Worm (Caenorhabditis elegans) whole organism, L4 larva: ENCODE results near the gene vnut-1.

Experiments used
- D1046.2 ChIP-seq: fragments of 200-800 bp; sonication (Bioruptor generic); IDR thresholded peaks from 2 replicates; pipeline ENCODE4 v1.3.6; 2022; ENCODE audit warnings: missing genetic modification characterization, missing compliant biosample characterization
- F26F4.8 ChIP-seq: fragments of 200-800 bp; sonication (Bioruptor generic); conservative IDR thresholded peaks from 2 replicates; pipeline ENCODE4 v1.3.6; 2022; ENCODE audit warnings: missing genetic modification characterization, missing compliant biosample characterization
- R02D3.7 ChIP-seq: fragments of 150-350 bp; sonication (generic microtip); optimal IDR thresholded peaks from 3 replicates; lab custom pipeline; 2014; ENCODE audit warnings: missing biosample characterization, missing genetic modification characterization
- Y105C5A.15 ChIP-seq: fragments of 200-800 bp; sonication (Bioruptor generic); IDR thresholded peaks from 2 replicates; pipeline ENCODE4 v1.3.6; 2022; ENCODE audit warnings: missing genetic modification characterization, missing compliant biosample characterization
- Y5F2A.4 ChIP-seq: fragments of 200-800 bp; sonication (Bioruptor generic); optimal IDR thresholded peaks from 2 replicates; lab custom pipeline; 2018; ENCODE audit warnings: mild to moderate bottlenecking, missing genetic modification characterization, missing compliant biosample characterization
- aly-2 ChIP-seq: sonication (generic microtip); optimal IDR thresholded peaks from 2 replicates; lab custom pipeline; 2018; ENCODE audit warnings: missing biosample characterization, missing genetic modification characterization
- ama-1 ChIP-seq: fragments of 150-350 bp; optimal IDR thresholded peaks from 2 replicates; lab custom pipeline; 2014; ENCODE audit warnings: inconsistent platforms, mixed read lengths
- attf-4 ChIP-seq: sonication (generic microtip); optimal IDR thresholded peaks from 3 replicates; lab custom pipeline; 2017; ENCODE audit warnings: missing biosample characterization, missing genetic modification characterization
- ceh-20 ChIP-seq: fragments of 200-800 bp; sonication (Bioruptor generic); IDR thresholded peaks from 2 replicates; pipeline ENCODE4 v1.3.6; 2022; ENCODE audit warnings: missing genetic modification reagents, missing genetic modification characterization, missing compliant biosample characterization
- ceh-32 ChIP-seq: sonication (generic microtip); optimal IDR thresholded peaks from 2 replicates; lab custom pipeline; 2016; ENCODE audit warnings: mild to moderate bottlenecking, missing genetic modification characterization, missing compliant biosample characterization; ENCODE audit not compliant: poor library complexity
- ceh-82 ChIP-seq: sonication (generic microtip); optimal IDR thresholded peaks from 2 replicates; lab custom pipeline; 2017; ENCODE audit warnings: missing biosample characterization, missing genetic modification characterization
- ctbp-1 ChIP-seq: fragments of 200-800 bp; sonication (Bioruptor generic); IDR thresholded peaks from 2 replicates; pipeline ENCODE4 v1.3.6; 2022; ENCODE audit warnings: missing genetic modification reagents, missing genetic modification characterization, missing compliant biosample characterization
- dmd-9 ChIP-seq: fragments of 200-800 bp; sonication (Bioruptor generic); IDR thresholded peaks from 2 replicates; pipeline ENCODE4 v1.3.6; 2022; ENCODE audit warnings: missing genetic modification reagents, missing genetic modification characterization, missing compliant biosample characterization
- dve-1 ChIP-seq: sonication (generic microtip); optimal IDR thresholded peaks from 2 replicates; lab custom pipeline; 2017; ENCODE audit warnings: antibody characterized with exemption, mild to moderate bottlenecking, missing genetic modification characterization, missing compliant biosample characterization; ENCODE audit not compliant: insufficient read depth
- egl-27 ChIP-seq: sonication (generic microtip); optimal IDR thresholded peaks from 3 replicates; lab custom pipeline; 2017; ENCODE audit warnings: missing biosample characterization, missing genetic modification reagents, missing genetic modification characterization
- hmg-1.1 ChIP-seq: fragments of 200-800 bp; sonication (Bioruptor generic); IDR thresholded peaks from 2 replicates; pipeline ENCODE4 v1.3.6; 2022; ENCODE audit warnings: missing genetic modification reagents, missing genetic modification characterization, missing compliant biosample characterization
- lim-7 ChIP-seq: fragments of 200-800 bp; sonication (Bioruptor generic); IDR thresholded peaks from 2 replicates; pipeline ENCODE4 v1.3.6; 2022; ENCODE audit warnings: missing genetic modification characterization, missing compliant biosample characterization
- lin-1 ChIP-seq: fragments of 200-800 bp; sonication (Bioruptor generic); IDR thresholded peaks from 2 replicates; pipeline ENCODE4 v1.3.6; 2022; ENCODE audit warnings: missing genetic modification reagents, missing genetic modification characterization, missing compliant biosample characterization
- lin-38 ChIP-seq: fragments of 200-800 bp; sonication (Bioruptor generic); IDR thresholded peaks from 2 replicates; pipeline ENCODE4 v1.3.6; 2022; ENCODE audit warnings: missing genetic modification reagents, missing genetic modification characterization, missing compliant biosample characterization
- lsy-2 ChIP-seq, 2 experiments: fragments of 150-350 bp in 1 of 2; sonication (generic microtip) in 1 of 2; optimal IDR thresholded peaks; 2 replicates each; lab custom pipeline; 2014 to 2017; ENCODE audit warnings: missing biosample characterization in 2 of 2, missing genetic modification characterization in 2 of 2
- mep-1 ChIP-seq: fragments of 150-350 bp; sonication (generic microtip); optimal IDR thresholded peaks from 3 replicates; lab custom pipeline; 2014; ENCODE audit warnings: missing biosample characterization, missing genetic modification characterization
- mes-2 ChIP-seq: sonication (generic microtip); optimal IDR thresholded peaks from 2 replicates; lab custom pipeline; 2016; ENCODE audit warnings: missing genotype, mild to moderate bottlenecking, missing genetic modification characterization, missing compliant biosample characterization; ENCODE audit not compliant: poor library complexity, severe bottlenecking
- nhr-111 ChIP-seq: fragments of 200-800 bp; sonication (Bioruptor generic); optimal IDR thresholded peaks from 2 replicates; lab custom pipeline; 2018; ENCODE audit warnings: mild to moderate bottlenecking, missing genetic modification characterization, missing compliant biosample characterization
- nhr-237 ChIP-seq: sonication (generic microtip); optimal IDR thresholded peaks from 2 replicates; lab custom pipeline; 2017; ENCODE audit warnings: missing biosample characterization, missing genetic modification characterization
- nhr-25 ChIP-seq: sonication (generic microtip); optimal IDR thresholded peaks from 2 replicates; lab custom pipeline; 2017; ENCODE audit warnings: missing genetic modification characterization, mild to moderate bottlenecking, missing compliant biosample characterization, antibody characterized with exemption, moderate library complexity, borderline replicate concordance; ENCODE audit not compliant: insufficient read depth
- nhr-28 ChIP-seq: fragments of 150-350 bp; optimal IDR thresholded peaks from 2 replicates; lab custom pipeline; 2014; ENCODE audit warnings: missing biosample characterization, missing genetic modification characterization
- nhr-48 ChIP-seq: sonication (generic microtip); optimal IDR thresholded peaks from 2 replicates; lab custom pipeline; 2016; ENCODE audit warnings: mild to moderate bottlenecking, missing genetic modification characterization, missing compliant biosample characterization
- nhr-6 ChIP-seq: fragments of 150-350 bp; optimal IDR thresholded peaks from 2 replicates; lab custom pipeline; 2014; ENCODE audit warnings: missing biosample characterization, missing genetic modification characterization
- nhr-77 ChIP-seq: fragments of 150-350 bp; optimal IDR thresholded peaks from 2 replicates; lab custom pipeline; 2014; ENCODE audit warnings: missing biosample characterization, missing genetic modification characterization
- pqm-1 ChIP-seq: sonication (generic microtip); optimal IDR thresholded peaks from 2 replicates; lab custom pipeline; 2017; ENCODE audit warnings: missing biosample characterization, missing genetic modification characterization
- rbr-2 ChIP-seq: sonication (generic microtip); optimal IDR thresholded peaks from 2 replicates; lab custom pipeline; 2016; ENCODE audit warnings: missing genotype, missing genetic modification characterization, missing compliant biosample characterization
- sdz-12 ChIP-seq: fragments of 200-800 bp; sonication (Bioruptor generic); optimal IDR thresholded peaks from 2 replicates; lab custom pipeline; 2018; ENCODE audit warnings: mild to moderate bottlenecking, missing genetic modification characterization, missing compliant biosample characterization
- snpc-1.2 ChIP-seq: fragments of 200-800 bp; sonication (Bioruptor generic); IDR thresholded peaks from 2 replicates; pipeline ENCODE4 v1.3.6; 2022; ENCODE audit warnings: missing genetic modification reagents, missing genetic modification characterization, missing compliant biosample characterization
- snpc-4 ChIP-seq: fragments of 150-350 bp; optimal IDR thresholded peaks from 2 replicates; lab custom pipeline; 2014; ENCODE audit warnings: missing biosample characterization, missing genetic modification characterization
- spr-1 ChIP-seq: sonication (generic microtip); optimal IDR thresholded peaks from 2 replicates; lab custom pipeline; 2016; ENCODE audit warnings: mild to moderate bottlenecking, missing genetic modification characterization, missing compliant biosample characterization
- spr-3 ChIP-seq: fragments of 200-800 bp; sonication (Bioruptor generic); optimal IDR thresholded peaks from 2 replicates; lab custom pipeline; 2018; ENCODE audit warnings: mild to moderate bottlenecking, missing genetic modification characterization, missing compliant biosample characterization
- tra-1 ChIP-seq: fragments of 200-800 bp; sonication (Bioruptor generic); IDR thresholded peaks from 2 replicates; pipeline ENCODE4 v1.3.6; 2022; ENCODE audit warnings: missing genetic modification reagents, missing genetic modification characterization, missing compliant biosample characterization
- unc-130 ChIP-seq: sonication (generic microtip); optimal IDR thresholded peaks from 2 replicates; lab custom pipeline; 2016; ENCODE audit warnings: missing genetic modification reagents, missing genetic modification characterization, missing compliant biosample characterization
- ztf-11 ChIP-seq: fragments of 150-350 bp; optimal IDR thresholded peaks from 2 replicates; lab custom pipeline; 2014; ENCODE audit warnings: missing biosample characterization, missing genetic modification characterization

The vnut-1 gene

DNA sequence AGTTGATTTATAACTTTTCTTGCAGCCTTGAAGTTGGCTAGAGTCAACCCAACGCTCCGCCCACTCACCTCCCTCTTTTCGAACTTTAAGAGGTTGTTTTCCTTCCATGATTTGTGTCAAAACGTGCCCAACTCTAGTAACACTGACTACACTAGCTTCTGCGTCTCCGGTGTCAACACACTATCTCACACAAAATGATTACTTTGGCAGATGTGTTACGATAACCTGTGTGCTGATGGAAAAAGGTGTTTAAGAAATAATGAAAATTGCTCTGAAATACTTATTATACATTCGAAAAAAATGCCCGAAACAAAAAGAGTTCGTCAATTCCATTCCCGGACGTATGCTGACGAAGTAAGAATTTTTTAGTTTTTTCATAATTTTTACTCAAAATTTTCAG, 13.4 kb downstream of the vnut-1 start, which contains the start of gene K10H10.6:
Gene K10H10.6 (plus strand): TSS at position 301 of the 400 bp plus-strand sequence.
- no peak for TF ChIP-seq ama-1 (lab: Kevin White, UChicago)
- no peak for TF ChIP-seq lim-7 (GFP tag; lab: Robert Waterston, UW)
- TF ChIP-seq lin-1 (GFP tag; lab: Robert Waterston, UW): no peak
- TF ChIP-seq nhr-25 (tag; lab: Kevin White, UChicago): no peak

DNA sequence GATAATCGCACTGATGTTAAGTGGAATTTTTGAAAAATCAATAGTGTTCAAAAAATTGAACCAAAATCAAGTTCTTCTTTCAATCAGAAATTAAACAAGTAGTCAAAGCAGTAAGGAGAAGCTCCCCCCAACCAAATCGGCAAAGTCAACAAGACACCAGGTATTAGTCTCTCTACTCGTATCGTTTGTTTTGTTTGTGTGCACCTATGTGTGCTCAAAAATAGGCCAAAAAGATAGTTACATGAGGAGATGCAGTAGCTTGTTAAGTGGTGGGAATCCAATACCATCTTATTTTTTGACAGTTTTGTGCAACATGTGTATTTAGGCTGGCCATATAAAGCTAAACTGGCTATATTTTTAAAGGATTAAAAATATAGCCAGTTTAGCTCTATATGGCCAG, 16.6 kb downstream of the vnut-1 start, which contains the start of gene K10H10.12:
Gene K10H10.12 (minus strand): TSS at position 101 of the 400 bp plus-strand sequence.
- TF ChIP-seq aly-2 (tag; lab: Kevin White, UChicago) (no peak), tra-1 (GFP tag; lab: Robert Waterston, UW) (no peak), hmg-1.1 (no peak), snpc-1.2 (no peak), nhr-111 (no peak), R02D3.7 (no peak), nhr-77 (tag; lab: Kevin White, UChicago) (no peak), mep-1 (tag; lab: Kevin White, UChicago) (no peak), egl-27 (no peak), rbr-2 (no peak), lin-38 (GFP tag; lab: Robert Waterston, UW) (no peak)

DNA sequence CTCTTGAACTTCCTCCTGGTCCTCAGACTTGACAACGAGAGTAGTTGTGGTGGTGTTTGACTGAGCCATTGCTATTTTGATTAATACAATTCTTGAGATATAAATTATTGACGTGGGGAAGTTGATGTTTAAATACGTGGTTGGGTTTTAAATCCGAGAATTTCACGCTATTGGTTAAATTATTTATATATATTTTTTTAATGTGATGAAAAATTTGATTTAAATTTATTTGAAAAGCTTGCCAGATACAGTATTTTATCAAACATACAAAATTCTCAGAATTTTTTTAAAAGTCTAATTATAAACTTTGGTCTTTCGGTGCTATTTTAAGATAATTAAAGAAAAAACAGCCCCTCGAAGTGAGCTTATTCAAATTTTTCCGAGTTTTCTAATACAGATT, 18.0 kb downstream of the vnut-1 start, which contains the start of the genes K10H10.7 and K10H10.10:
Gene K10H10.7 (minus strand): TSS at position 101 of the 400 bp plus-strand sequence.
Gene K10H10.10 (plus strand): TSS at position 204 of the 400 bp plus-strand sequence.
- TF ChIP-seq ceh-32 (tag; lab: Kevin White, UChicago) (no peak), nhr-111 (no peak), ctbp-1 (GFP tag; lab: Robert Waterston, UW) (no peak), spr-3 (no peak), nhr-28 (tag; lab: Kevin White, UChicago) (no peak), nhr-6 (no peak), ceh-20 (GFP tag; lab: Robert Waterston, UW) (no peak), attf-4 (tag; lab: Kevin White, UChicago) (no peak), nhr-25 (tag; lab: Kevin White, UChicago) (no peak), dmd-9 (GFP tag; lab: Robert Waterston, UW) (no peak), nhr-48 (no peak), unc-130 (GFP tag; lab: Kevin White, UChicago) (no peak), ztf-11 (tag; lab: Kevin White, UChicago) (no peak), lsy-2 (tag; optimal IDR thresholded peaks at IDR 0.05; lab: Kevin White, UChicago) (no peak), ceh-82 (tag; lab: Kevin White, UChicago) (no peak), nhr-237 (tag; lab: Kevin White, UChicago) (no peak), F26F4.8 (no peak)

DNA sequence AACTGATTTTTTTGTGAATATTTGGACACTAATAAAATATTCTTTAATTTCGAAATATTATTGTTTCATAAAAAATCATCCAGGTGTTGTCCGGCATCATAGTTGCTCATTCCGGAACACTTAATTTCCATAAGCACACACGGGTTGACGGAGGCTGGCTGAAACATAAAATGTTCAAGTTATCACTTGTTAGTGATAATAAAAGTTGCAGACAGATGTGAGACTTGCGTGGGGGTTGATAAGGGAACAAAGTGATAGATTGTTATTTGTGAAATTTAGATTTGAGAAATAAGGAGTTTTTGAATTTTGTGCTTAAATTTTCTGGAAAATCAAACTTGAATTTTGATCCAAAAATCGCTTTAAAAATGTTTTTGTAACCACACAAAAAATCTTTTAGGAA, 20.6 kb downstream of the vnut-1 start:
- TF ChIP-seq snpc-4 (tag; lab: Kevin White, UChicago) (no peak), Y105C5A.15 (GFP tag; lab: Robert Waterston, UW) (no peak), dve-1 (tag; lab: Kevin White, UChicago) (peak; percentile 15), pqm-1 (tag; lab: Kevin White, UChicago) (peak; percentile 62)

DNA sequence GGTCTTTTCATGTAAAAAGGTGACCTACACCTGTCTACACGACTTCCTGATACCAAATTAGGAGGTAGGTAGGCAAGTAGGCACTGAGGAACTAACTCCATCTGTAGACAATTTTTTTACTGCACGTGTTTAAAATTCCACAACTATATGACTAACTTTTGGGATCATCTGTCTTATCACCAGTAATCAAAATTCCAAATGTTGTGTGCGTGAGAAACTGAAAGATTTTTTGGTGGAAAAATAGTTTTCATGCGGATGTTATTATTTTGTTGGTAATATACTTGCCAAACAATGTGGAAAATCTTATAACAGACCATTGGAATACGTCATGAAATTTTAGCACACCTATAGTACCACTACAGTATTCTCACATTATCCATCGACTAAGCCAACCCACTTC, 21.6 kb downstream of the vnut-1 start, which contains the start of gene K10H10.13:
Gene K10H10.13 (minus strand): TSS at position 101 of the 400 bp plus-strand sequence.
- TF ChIP-seq lin-38 (GFP tag; lab: Robert Waterston, UW): no peak
- TF ChIP-seq spr-1 (tag; lab: Kevin White, UChicago): no peak
- no peak for TF ChIP-seq D1046.2 (GFP tag; lab: Robert Waterston, UW)
- no peak for TF ChIP-seq sdz-12
- TF ChIP-seq Y5F2A.4 (GFP tag; lab: Kevin White, UChicago): no peak
- TF ChIP-seq mes-2 (tag; lab: Kevin White, UChicago): no peak
- no peak for TF ChIP-seq snpc-4 (tag; lab: Kevin White, UChicago)
- no peak for TF ChIP-seq lim-7 (GFP tag; lab: Robert Waterston, UW)
